Fruit fly (Drosophila melanogaster) whole organism, embryonic: Measurements from ENCODE around the gene CG15517.

Experiments used
- Bgb ChIP-seq: fragments of 200-800 bp; sonication (Bioruptor generic); IDR thresholded peaks from 2 replicates; pipeline ENCODE4 v1.3.6; 2022; ENCODE audit warnings: missing biosample characterization, missing genetic modification characterization; ENCODE audit not compliant: partially characterized antibody
- CG10321 ChIP-seq: fragments of 200-800 bp; sonication (Bioruptor generic); IDR thresholded peaks from 2 replicates; pipeline ENCODE4 v1.3.6; 2022; ENCODE audit warnings: missing biosample characterization, missing genetic modification characterization
- CG11456 ChIP-seq: fragments of 200-800 bp; sonication (Bioruptor generic); IDR thresholded peaks from 3 replicates; pipeline ENCODE4 v1.3.6; 2022; ENCODE audit warnings: missing biosample characterization, missing genetic modification characterization
- CG12155 ChIP-seq: fragments of 200-800 bp; sonication (Bioruptor generic); optimal IDR thresholded peaks from 3 replicates; lab custom pipeline; 2016; ENCODE audit warnings: missing biosample characterization, missing genetic modification characterization
- CG13287 ChIP-seq: fragments of 200-800 bp; sonication (Bioruptor generic); IDR thresholded peaks from 2 replicates; pipeline ENCODE4 v1.3.6; 2022; ENCODE audit warnings: missing biosample characterization, missing genetic modification characterization; ENCODE audit not compliant: partially characterized antibody
- CG13624 ChIP-seq: fragments of 200-800 bp; sonication (Bioruptor generic); optimal IDR thresholded peaks from 2 replicates; lab custom pipeline; 2016; ENCODE audit warnings: missing biosample characterization, missing genetic modification characterization
- CG13894 ChIP-seq: fragments of 200-800 bp; sonication (Bioruptor generic); optimal IDR thresholded peaks from 3 replicates; lab custom pipeline; 2018; ENCODE audit warnings: missing biosample characterization, mild to moderate bottlenecking, missing genetic modification characterization, moderate library complexity
- CG14965 ChIP-seq: fragments of 200-800 bp; sonication (Bioruptor generic); optimal IDR thresholded peaks from 2 replicates; lab custom pipeline; 2016; ENCODE audit warnings: missing biosample characterization, missing genetic modification characterization, borderline replicate concordance
- CG16813 ChIP-seq: fragments of 200-800 bp; sonication (Bioruptor generic); IDR thresholded peaks from 3 replicates; pipeline ENCODE4 v1.3.6; 2022; ENCODE audit warnings: missing biosample characterization, missing genetic modification characterization; ENCODE audit not compliant: partially characterized antibody
- CG17361 ChIP-seq: fragments of 200-800 bp; sonication (Bioruptor generic); IDR thresholded peaks from 3 replicates; pipeline ENCODE4 v1.3.6; 2022; ENCODE audit warnings: missing biosample characterization, missing genetic modification characterization
- CG2116 ChIP-seq: fragments of 200-800 bp; sonication (Bioruptor generic); optimal IDR thresholded peaks from 3 replicates; lab custom pipeline; 2018; ENCODE audit warnings: missing biosample characterization, mild to moderate bottlenecking, missing genetic modification characterization
- CG2712 ChIP-seq: fragments of 200-800 bp; optimal IDR thresholded peaks from 3 replicates; lab custom pipeline; 2019; ENCODE audit warnings: missing biosample characterization, mild to moderate bottlenecking, missing genetic modification characterization, moderate library complexity
- CG2889 ChIP-seq: fragments of 200-800 bp; sonication (Bioruptor generic); IDR thresholded peaks from 3 replicates; pipeline ENCODE4 v1.3.6; 2022; ENCODE audit warnings: missing biosample characterization, missing genetic modification characterization
- CG34224 ChIP-seq: fragments of 200-800 bp; sonication (Bioruptor generic); IDR thresholded peaks from 3 replicates; pipeline ENCODE4 v1.3.6; 2022; ENCODE audit warnings: missing biosample characterization, missing genetic modification characterization; ENCODE audit not compliant: partially characterized antibody
- CG3995 ChIP-seq: fragments of 200-800 bp; sonication (Bioruptor generic); optimal IDR thresholded peaks from 3 replicates; lab custom pipeline; 2016; ENCODE audit warnings: missing biosample characterization, missing genetic modification characterization
- CG6254 ChIP-seq: fragments of 200-800 bp; sonication (Bioruptor generic); optimal IDR thresholded peaks from 3 replicates; lab custom pipeline; 2017; ENCODE audit warnings: mild to moderate bottlenecking, missing biosample characterization, missing genetic modification reagents, missing genetic modification characterization
- CG6683 ChIP-seq: fragments of 200-800 bp; sonication (Bioruptor generic); optimal IDR thresholded peaks from 2 replicates; lab custom pipeline; 2017; ENCODE audit warnings: missing biosample characterization, mild to moderate bottlenecking, missing genetic modification characterization, missing genetic modification reagents
- CG7786 ChIP-seq: fragments of 200-800 bp; sonication (Bioruptor generic); optimal IDR thresholded peaks from 2 replicates; lab custom pipeline; 2016; ENCODE audit warnings: missing biosample characterization, missing genetic modification characterization
- CG7987 ChIP-seq: fragments of 200-800 bp; sonication (Bioruptor generic); optimal IDR thresholded peaks from 2 replicates; lab custom pipeline; 2018; ENCODE audit warnings: missing biosample characterization, mild to moderate bottlenecking, missing genetic modification characterization, moderate library complexity
- Dip2 ChIP-seq: fragments of 200-800 bp; sonication (Bioruptor generic); IDR thresholded peaks from 2 replicates; pipeline ENCODE4 v1.3.6; 2022; ENCODE audit warnings: missing biosample characterization, missing genetic modification characterization
- Doc3 ChIP-seq: fragments of 200-800 bp; sonication (Bioruptor generic); IDR thresholded peaks from 3 replicates; pipeline ENCODE4 v1.3.6; 2022; ENCODE audit warnings: missing biosample characterization, missing genetic modification characterization; ENCODE audit not compliant: partially characterized antibody
- E2f2 ChIP-seq: fragments of 200-800 bp; sonication (Bioruptor generic); IDR thresholded peaks from 2 replicates; pipeline ENCODE4 v1.3.6; 2022; ENCODE audit warnings: missing biosample characterization, missing genetic modification characterization
- Elba2 ChIP-seq: fragments of 200-800 bp; sonication (Bioruptor generic); optimal IDR thresholded peaks from 3 replicates; lab custom pipeline; 2016; ENCODE audit warnings: missing biosample characterization, missing genetic modification characterization
- Myb ChIP-seq: fragments of 200-800 bp; sonication (Bioruptor generic); optimal IDR thresholded peaks from 2 replicates; lab custom pipeline; 2016; ENCODE audit warnings: missing biosample characterization, missing genetic modification characterization
- Neu2 ChIP-seq: fragments of 200-800 bp; sonication (Bioruptor generic); optimal IDR thresholded peaks from 3 replicates; lab custom pipeline; 2016; ENCODE audit warnings: missing biosample characterization, missing genetic modification characterization, borderline replicate concordance
- Optix ChIP-seq: fragments of 200-800 bp; sonication (Bioruptor generic); IDR thresholded peaks from 3 replicates; pipeline ENCODE4 v1.3.6; 2022; ENCODE audit warnings: missing biosample characterization, missing genetic modification characterization
- Poxn ChIP-seq: fragments of 200-800 bp; sonication (Bioruptor generic); IDR thresholded peaks from 2 replicates; pipeline ENCODE4 v1.3.6; 2022; ENCODE audit warnings: missing biosample characterization, missing genetic modification characterization
- Ravus ChIP-seq: fragments of 200-800 bp; sonication (Bioruptor generic); IDR thresholded peaks from 2 replicates; pipeline ENCODE4 v1.3.6; 2022; ENCODE audit warnings: missing biosample characterization, missing genetic modification characterization
- Scr ChIP-seq: fragments of 200-800 bp; sonication (Bioruptor generic); IDR thresholded peaks from 2 replicates; pipeline ENCODE4 v1.3.6; 2022; ENCODE audit warnings: missing biosample characterization, missing genetic modification characterization; ENCODE audit not compliant: partially characterized antibody
- amos ChIP-seq: fragments of 200-800 bp; sonication (Bioruptor generic); IDR thresholded peaks from 2 replicates; pipeline ENCODE4 v1.3.6; 2022; ENCODE audit warnings: missing biosample characterization, missing genetic modification characterization; ENCODE audit not compliant: partially characterized antibody
- chm ChIP-seq: fragments of 200-800 bp; sonication (Bioruptor generic); IDR thresholded peaks from 2 replicates; pipeline ENCODE4 v1.3.6; 2022; ENCODE audit warnings: missing biosample characterization, missing genetic modification characterization
- croc ChIP-seq: fragments of 200-800 bp; sonication (Bioruptor generic); conservative IDR thresholded peaks from 3 replicates; pipeline ENCODE4 v1.3.6; 2022; ENCODE audit warnings: missing biosample characterization, missing genetic modification characterization
- crp ChIP-seq, 2 experiments: fragments of 200-800 bp; sonication (Bioruptor generic); optimal IDR thresholded peaks; 2 replicates in 1 of 2; 3 replicates in 1 of 2; lab custom pipeline; 2017; ENCODE audit warnings: missing biosample characterization in 2 of 2, missing genetic modification characterization in 2 of 2, mild to moderate bottlenecking in 1 of 2, moderate library complexity in 1 of 2
- danr ChIP-seq: fragments of 200-800 bp; sonication (Bioruptor generic); IDR thresholded peaks from 2 replicates; pipeline ENCODE4 v1.3.6; 2022; ENCODE audit warnings: missing biosample characterization, missing genetic modification characterization
- dmrt99B ChIP-seq: fragments of 200-800 bp; sonication (Bioruptor generic); optimal IDR thresholded peaks from 2 replicates; lab custom pipeline; 2018; ENCODE audit warnings: missing biosample characterization, mild to moderate bottlenecking, missing genetic modification characterization, moderate library complexity
- en ChIP-seq: fragments of 200-800 bp; sonication (Bioruptor generic); optimal IDR thresholded peaks from 2 replicates; lab custom pipeline; 2016; ENCODE audit warnings: missing biosample characterization, missing genetic modification characterization
- gro ChIP-seq: fragments of 200-800 bp; sonication (Bioruptor generic); optimal IDR thresholded peaks from 2 replicates; lab custom pipeline; 2016; ENCODE audit warnings: missing biosample characterization, missing genetic modification characterization
- ham ChIP-seq: fragments of 200-800 bp; sonication (Bioruptor generic); IDR thresholded peaks from 2 replicates; pipeline ENCODE4 v1.3.6; 2022; ENCODE audit warnings: missing biosample characterization, missing genetic modification characterization
- jigr1 ChIP-seq: fragments of 200-800 bp; sonication (Bioruptor generic); IDR thresholded peaks from 3 replicates; pipeline ENCODE4 v1.3.6; 2022; ENCODE audit warnings: missing biosample characterization, missing genetic modification characterization
- kah ChIP-seq: fragments of 200-800 bp; sonication (Bioruptor generic); optimal IDR thresholded peaks from 2 replicates; lab custom pipeline; 2018; ENCODE audit warnings: missing biosample characterization, mild to moderate bottlenecking, missing genetic modification characterization
- odd ChIP-seq: fragments of 200-800 bp; sonication (Bioruptor generic); optimal IDR thresholded peaks from 2 replicates; lab custom pipeline; 2017; ENCODE audit warnings: missing biosample characterization, mild to moderate bottlenecking, missing genetic modification characterization
- pita ChIP-seq: fragments of 200-800 bp; sonication (Bioruptor generic); optimal IDR thresholded peaks from 2 replicates; lab custom pipeline; 2017; ENCODE audit warnings: missing biosample characterization, mild to moderate bottlenecking, missing genetic modification characterization
- prd ChIP-seq, 3 experiments: fragments of >200 bp in 2 of 3; fragments of 200-800 bp in 1 of 3; sonication (Bioruptor generic) in 1 of 3; optimal IDR thresholded peaks in 2 of 3; IDR thresholded peaks in 1 of 3; 2 replicates in 2 of 3; 3 replicates in 1 of 3; pipeline versions ENCODE4 v1.3.6 to Lab custom; 2017 to 2022; ENCODE audit warnings: missing biosample characterization in 1 of 3, missing genetic modification characterization in 1 of 3
- ro ChIP-seq: fragments of 200-800 bp; sonication (Bioruptor generic); IDR thresholded peaks from 2 replicates; pipeline ENCODE4 v1.3.6; 2022; ENCODE audit warnings: missing biosample characterization, missing genetic modification characterization
- sna ChIP-seq: fragments of 200-800 bp; sonication (Bioruptor generic); IDR thresholded peaks from 2 replicates; pipeline ENCODE4 v1.3.6; 2022; ENCODE audit warnings: missing biosample characterization, missing genetic modification characterization; ENCODE audit not compliant: partially characterized antibody
- sob ChIP-seq: fragments of 200-800 bp; sonication (Bioruptor generic); IDR thresholded peaks from 2 replicates; pipeline ENCODE4 v1.3.6; 2022; ENCODE audit warnings: missing biosample characterization, missing genetic modification characterization
- tap ChIP-seq: fragments of 200-800 bp; optimal IDR thresholded peaks from 3 replicates; lab custom pipeline; 2019; ENCODE audit warnings: missing biosample characterization, mild to moderate bottlenecking, missing genetic modification characterization, moderate library complexity
- tio ChIP-seq: fragments of 200-800 bp; sonication (Bioruptor generic); optimal IDR thresholded peaks from 2 replicates; lab custom pipeline; 2017; ENCODE audit warnings: missing biosample characterization, missing genetic modification characterization, inconsistent platforms
- tup ChIP-seq: fragments of 200-800 bp; sonication (Bioruptor generic); optimal IDR thresholded peaks from 2 replicates; lab custom pipeline; 2016; ENCODE audit warnings: missing biosample characterization, mild to moderate bottlenecking, missing genetic modification characterization, moderate library complexity
- z ChIP-seq: fragments of 200-800 bp; sonication (Bioruptor generic); IDR thresholded peaks from 3 replicates; pipeline ENCODE4 v1.3.6; 2022; ENCODE audit warnings: missing biosample characterization, missing genetic modification characterization

CG15517 gene

dm6 chr3R:29859763-29860162, 43.9 kb downstream of the CG15517 start (continued):
- TF ChIP-seq Ravus (GFP tag; lab: Robert Waterston, UW): no peak
- no peak for TF ChIP-seq CG3995
- TF ChIP-seq Doc3: peak; percentile 31; the same call in 1 of the 3 replicates
- peak; percentile 52 for TF ChIP-seq CG7987 (GFP tag; lab: Kevin White, UChicago)
- no peak for TF ChIP-seq CG16813 (GFP tag; lab: Robert Waterston, UW)
- 0 out of 2 replicates have a peak, but pooled peaks have one; percentile 49 for TF ChIP-seq sna (GFP tag; lab: Robert Waterston, UW)
- TF ChIP-seq E2f2: peak; percentile 67
- peak; percentile 40 for TF ChIP-seq CG12155
- TF ChIP-seq Neu2 (GFP tag; lab: Kevin White, UChicago): no peak
- TF ChIP-seq Optix (GFP tag; lab: Robert Waterston, UW): no peak
- peak; percentile 58 for TF ChIP-seq Bgb (GFP tag; lab: Robert Waterston, UW)
- TF ChIP-seq amos (GFP tag; lab: Robert Waterston, UW): peak; percentile 31; the same call in 1 of the 2 replicates
- TF ChIP-seq CG10321 (GFP tag; lab: Robert Waterston, UW): no peak
- no peak for TF ChIP-seq crp (GFP tag; optimal IDR thresholded peaks at IDR 0.05; lab: Kevin White, UChicago)
- peak; percentile 56 for TF ChIP-seq CG2712 (tag; lab: Kevin White, UChicago)
- peak; percentile 52; the same call in 1 of the 3 replicates for TF ChIP-seq CG17361 (GFP tag; lab: Robert Waterston, UW)
- TF ChIP-seq CG34224 (GFP tag; lab: Robert Waterston, UW): peak; percentile 58
- TF ChIP-seq ro (GFP tag; lab: Robert Waterston, UW): no peak
- TF ChIP-seq CG7786 (GFP tag; lab: Kevin White, UChicago): no peak
- TF ChIP-seq sob (GFP tag; lab: Robert Waterston, UW): peak; percentile 74
- TF ChIP-seq dmrt99B (tag; lab: Kevin White, UChicago): no peak
- TF ChIP-seq danr (GFP tag; lab: Robert Waterston, UW): no peak
- TF ChIP-seq CG2889: no peak
- TF ChIP-seq z: no peak
- peak; percentile 79 for TF ChIP-seq chm
- no peak for TF ChIP-seq tup (GFP tag; lab: Kevin White, UChicago)
- TF ChIP-seq CG13624 (GFP tag; lab: Kevin White, UChicago): peak; percentile 56
- TF ChIP-seq en: no peak
- no peak for TF ChIP-seq croc
- TF ChIP-seq tio (GFP tag; lab: Kevin White, UChicago): no peak
- no peak for TF ChIP-seq odd
- no peak for TF ChIP-seq jigr1
- TF ChIP-seq kah (GFP tag; lab: Kevin White, UChicago): no peak
- TF ChIP-seq prd (optimal IDR thresholded peaks at IDR 0.05; lab: Kevin White, UChicago): no peak
- TF ChIP-seq prd (GFP tag; IDR thresholded peaks at IDR 0.05; lab: Robert Waterston, UW): peak; percentile 59
- TF ChIP-seq CG11456 (GFP tag; lab: Robert Waterston, UW): 0 out of 3 replicates have a peak, but pooled peaks have one; percentile 52
- peak; percentile 65 for TF ChIP-seq CG13894 (tag; lab: Kevin White, UChicago)
- peak; percentile 54 for TF ChIP-seq Scr
- TF ChIP-seq pita: no peak
- no peak for TF ChIP-seq CG6683 (GFP tag; lab: Kevin White, UChicago)
- no peak for TF ChIP-seq Poxn (GFP tag; lab: Robert Waterston, UW)
- peak; percentile 54 for TF ChIP-seq CG2116 (GFP tag; lab: Kevin White, UChicago)
- no peak for TF ChIP-seq tap (tag; lab: Kevin White, UChicago)
- TF ChIP-seq Elba2 (GFP tag; lab: Kevin White, UChicago): no peak
- peak; percentile 69 for TF ChIP-seq CG13287 (GFP tag; lab: Robert Waterston, UW)
- no peak for TF ChIP-seq CG6254 (GFP tag; lab: Kevin White, UChicago)
- peak; percentile 10 for TF ChIP-seq gro (GFP tag; lab: Kevin White, UChicago)
- TF ChIP-seq Myb (GFP tag; lab: Kevin White, UChicago): peak; percentile 42
- no peak for TF ChIP-seq ham
- TF ChIP-seq Dip2 (GFP tag; lab: Robert Waterston, UW): no peak
- TF ChIP-seq CG14965 (GFP tag; lab: Kevin White, UChicago): no peak
